Fruit fly (Drosophila melanogaster): ENCODE measurements around the gene CG13083.
A peak's percentile ranks its signal among the peaks of the same experiment; 100 is the strongest.

The CG13083 gene

dm6 chr2L:19453381-19453780 lies 33.9 kb upstream of the CG13083 start, which contains the start of gene Top2 (continued):
- peak; percentile 55 for TF ChIP-seq pho (GFP tag; optimal IDR thresholded peaks at IDR 0.05)
- TF ChIP-seq pnt (GFP tag; optimal IDR thresholded peaks at IDR 0.05): no peak
- TF ChIP-seq ap (GFP tag; IDR thresholded peaks at IDR 0.05): no peak
- TF ChIP-seq btn (GFP tag; optimal IDR thresholded peaks at IDR 0.05): no peak
- TF ChIP-seq CG10959 (GFP tag; IDR thresholded peaks at IDR 0.05): no peak
- TF ChIP-seq ewg (GFP tag; optimal IDR thresholded peaks at IDR 0.05): peak; percentile 43
- peak; percentile 11 for TF ChIP-seq CG16815 (GFP tag; optimal IDR thresholded peaks at IDR 0.05)
- TF ChIP-seq CG8944 (GFP tag; optimal IDR thresholded peaks at IDR 0.05): no peak
- no peak for TF ChIP-seq Hmx (GFP tag; optimal IDR thresholded peaks at IDR 0.05)
- TF ChIP-seq cg (GFP tag; optimal IDR thresholded peaks at IDR 0.05): no peak
- TF ChIP-seq CG11093 (GFP tag; IDR thresholded peaks at IDR 0.05): no peak
- 0 out of 3 replicates have a peak, but pooled peaks have one; percentile 20 for TF ChIP-seq Dbx (GFP tag; IDR thresholded peaks at IDR 0.05)
- no peak for TF ChIP-seq CG8281 (tag; optimal IDR thresholded peaks at IDR 0.05)
- peak; percentile 83 for TF ChIP-seq ssp (GFP tag; IDR thresholded peaks at IDR 0.05)
- TF ChIP-seq her (GFP tag; optimal IDR thresholded peaks at IDR 0.05): peak; percentile 73
- no peak for TF ChIP-seq CG6813 (GFP tag; optimal IDR thresholded peaks at IDR 0.05)
- TF ChIP-seq esg (GFP tag; conservative IDR thresholded peaks at IDR 0.05): no peak
- peak; percentile 30 for TF ChIP-seq shn (GFP tag; optimal IDR thresholded peaks at IDR 0.05)
- TF ChIP-seq HmgD (GFP tag; optimal IDR thresholded peaks at IDR 0.05): peak; percentile 95
- no peak for TF ChIP-seq B-H1 (GFP tag; IDR thresholded peaks at IDR 0.05)
- TF ChIP-seq gce (GFP tag; IDR thresholded peaks at IDR 0.05): no peak
- TF ChIP-seq CG18011 (GFP tag; optimal IDR thresholded peaks at IDR 0.05): no peak
- TF ChIP-seq Fer2 (tag; optimal IDR thresholded peaks at IDR 0.05): no peak
- no peak for TF ChIP-seq run (tag; optimal IDR thresholded peaks at IDR 0.05)
- no peak for TF ChIP-seq ase (GFP tag; IDR thresholded peaks at IDR 0.05)
- TF ChIP-seq Atf3 (GFP tag; optimal IDR thresholded peaks at IDR 0.05): no peak
- TF ChIP-seq CG6683 (GFP tag; optimal IDR thresholded peaks at IDR 0.05): no peak
- TF ChIP-seq cato (GFP tag; optimal IDR thresholded peaks at IDR 0.05; ENCODE audit: borderline replicate concordance): no peak
- TF ChIP-seq trh (GFP tag; optimal IDR thresholded peaks at IDR 0.05): no peak
- TF ChIP-seq CG10274 (GFP tag; optimal IDR thresholded peaks at IDR 0.05): no peak
- TF ChIP-seq al (GFP tag; IDR thresholded peaks at IDR 0.05): no peak
- TF ChIP-seq CG17802 (tag; optimal IDR thresholded peaks at IDR 0.05): peak; percentile 100
- no peak for TF ChIP-seq H15 (GFP tag; IDR thresholded peaks at IDR 0.05)
- TF ChIP-seq tio (GFP tag; optimal IDR thresholded peaks at IDR 0.05): no peak
- no peak for TF ChIP-seq CG3838 (GFP tag; optimal IDR thresholded peaks at IDR 0.05)
- peak; percentile 42 for TF ChIP-seq Side (GFP tag; optimal IDR thresholded peaks at IDR 0.05)
- peak; percentile 86 for TF ChIP-seq knrl (GFP tag; IDR thresholded peaks at IDR 0.05; ENCODE audit: partially characterized antibody)
- no peak for TF ChIP-seq lola (GFP tag; optimal IDR thresholded peaks at IDR 0.05)
- TF ChIP-seq Deaf1 (tag; optimal IDR thresholded peaks at IDR 0.05): no peak
- no peak for TF ChIP-seq D19B (GFP tag; optimal IDR thresholded peaks at IDR 0.05)
- TF ChIP-seq CG33213 (GFP tag; optimal IDR thresholded peaks at IDR 0.05): peak; percentile 86
- TF ChIP-seq PHDP (tag; optimal IDR thresholded peaks at IDR 0.05): no peak
- TF ChIP-seq Dip2 (GFP tag; IDR thresholded peaks at IDR 0.05): no peak
- TF ChIP-seq CG18619 (GFP tag; optimal IDR thresholded peaks at IDR 0.05): no peak
- TF ChIP-seq CG6854 (GFP tag; optimal IDR thresholded peaks at IDR 0.05): no peak
- TF ChIP-seq CG10366 (GFP tag; IDR thresholded peaks at IDR 0.05): no peak
- TF ChIP-seq CG11504 (tag; optimal IDR thresholded peaks at IDR 0.05): peak; percentile 75
- no peak for TF ChIP-seq fru (optimal IDR thresholded peaks at IDR 0.05)
- no peak for TF ChIP-seq CG32772 (GFP tag; IDR thresholded peaks at IDR 0.05)
- no peak for TF ChIP-seq Vsx1 (GFP tag; optimal IDR thresholded peaks at IDR 0.05)
- TF ChIP-seq CG1792 (GFP tag; optimal IDR thresholded peaks at IDR 0.05): peak; percentile 45
- TF ChIP-seq tgo (GFP tag; IDR thresholded peaks at IDR 0.05): no peak
- no peak for TF ChIP-seq Fer1 (GFP tag; optimal IDR thresholded peaks at IDR 0.05)

Data from whole organism, embryonic.